Fruit fly (Drosophila melanogaster) whole organism, embryonic: ENCODE data around the gene xmas.

ENCODE experiments used
- B-H2 ChIP-seq: fragments of 200-800 bp; sonication (Bioruptor generic); optimal IDR thresholded peaks from 2 replicates; lab custom pipeline; 2018; ENCODE audit warnings: missing biosample characterization, mild to moderate bottlenecking, missing genetic modification characterization
- CG10366 ChIP-seq: fragments of 200-800 bp; sonication (Bioruptor generic); IDR thresholded peaks from 2 replicates; pipeline ENCODE4 v1.3.6; 2022; ENCODE audit warnings: missing biosample characterization, missing genetic modification characterization
- CG11398 ChIP-seq: fragments of 200-800 bp; sonication (Bioruptor generic); optimal IDR thresholded peaks from 2 replicates; lab custom pipeline; 2016; ENCODE audit warnings: missing biosample characterization, missing genetic modification characterization
- CG11560 ChIP-seq: fragments of 200-800 bp; sonication (Bioruptor generic); IDR thresholded peaks from 3 replicates; pipeline ENCODE4 v1.3.6; 2022; ENCODE audit warnings: missing biosample characterization, missing genetic modification characterization
- CG12659 ChIP-seq: fragments of 200-800 bp; sonication (Bioruptor generic); optimal IDR thresholded peaks from 3 replicates; lab custom pipeline; 2017; ENCODE audit warnings: mild to moderate bottlenecking, missing biosample characterization, missing genetic modification reagents, missing genetic modification characterization
- CG12769 ChIP-seq: fragments of 200-800 bp; sonication (Bioruptor generic); optimal IDR thresholded peaks from 2 replicates; lab custom pipeline; 2019; ENCODE audit warnings: missing biosample characterization, mild to moderate bottlenecking, missing genetic modification characterization, moderate library complexity
- CG14860 ChIP-seq: fragments of 200-800 bp; sonication (Bioruptor generic); IDR thresholded peaks from 3 replicates; pipeline ENCODE4 v1.3.6; 2022; ENCODE audit warnings: missing biosample characterization, missing genetic modification characterization; ENCODE audit not compliant: partially characterized antibody
- CG17359 ChIP-seq: fragments of 200-800 bp; sonication (Bioruptor generic); optimal IDR thresholded peaks from 3 replicates; lab custom pipeline; 2018; ENCODE audit warnings: missing biosample characterization, mild to moderate bottlenecking, missing genetic modification characterization, moderate library complexity
- CG17802 ChIP-seq: fragments of 200-800 bp; sonication (Bioruptor generic); optimal IDR thresholded peaks from 2 replicates; lab custom pipeline; 2018; ENCODE audit warnings: missing biosample characterization, mild to moderate bottlenecking, missing genetic modification characterization, moderate library complexity
- CG30403 ChIP-seq: fragments of 200-800 bp; sonication (Bioruptor generic); optimal IDR thresholded peaks from 3 replicates; lab custom pipeline; 2016; ENCODE audit warnings: missing biosample characterization, missing genetic modification characterization
- CG3726 ChIP-seq: fragments of 200-800 bp; sonication (Bioruptor generic); IDR thresholded peaks from 3 replicates; pipeline ENCODE4, ENCODE4 v1.3.6; 2022; ENCODE audit warnings: missing biosample characterization, missing genetic modification characterization
- CG42726 ChIP-seq: fragments of 200-800 bp; sonication (Bioruptor generic); IDR thresholded peaks from 2 replicates; pipeline ENCODE4 v1.3.6; 2022; ENCODE audit warnings: missing biosample characterization, missing genetic modification characterization; ENCODE audit not compliant: partially characterized antibody
- CG4328 ChIP-seq: fragments of 200-800 bp; sonication (Bioruptor generic); optimal IDR thresholded peaks from 3 replicates; lab custom pipeline; 2017; ENCODE audit warnings: missing biosample characterization, missing genetic modification reagents, missing genetic modification characterization
- CG4617 ChIP-seq: fragments of 200-800 bp; sonication (Bioruptor generic); optimal IDR thresholded peaks from 3 replicates; lab custom pipeline; 2016; ENCODE audit warnings: missing biosample characterization, missing genetic modification characterization, borderline replicate concordance
- CG5953 ChIP-seq: fragments of 200-800 bp; sonication (Bioruptor generic); IDR thresholded peaks from 2 replicates; pipeline ENCODE4 v1.3.6; 2022; ENCODE audit warnings: missing biosample characterization, missing genetic modification characterization
- CG7928 ChIP-seq: fragments of 200-800 bp; sonication (Bioruptor generic); optimal IDR thresholded peaks from 2 replicates; lab custom pipeline; 2017; ENCODE audit warnings: missing biosample characterization, mild to moderate bottlenecking, missing genetic modification characterization
- CG8388 ChIP-seq: fragments of 200-800 bp; sonication (Bioruptor generic); optimal IDR thresholded peaks from 2 replicates; lab custom pipeline; 2019; ENCODE audit warnings: missing biosample characterization, mild to moderate bottlenecking, missing genetic modification characterization, moderate library complexity
- CG8478 ChIP-seq: fragments of >200 bp; optimal IDR thresholded peaks from 2 replicates; lab custom pipeline; 2018
- CG9727 ChIP-seq: fragments of 200-800 bp; sonication (Bioruptor generic); optimal IDR thresholded peaks from 3 replicates; lab custom pipeline; 2017; ENCODE audit warnings: missing biosample characterization, mild to moderate bottlenecking, missing genetic modification characterization
- CG9932 ChIP-seq: fragments of 200-800 bp; sonication (Bioruptor generic); IDR thresholded peaks from 2 replicates; pipeline ENCODE4 v1.3.6; 2022; ENCODE audit warnings: missing biosample characterization, missing genetic modification characterization
- CHES-1-like ChIP-seq: fragments of 200-800 bp; sonication (Bioruptor generic); optimal IDR thresholded peaks from 2 replicates; lab custom pipeline; 2016; ENCODE audit warnings: missing biosample characterization, missing genetic modification characterization
- CoRest ChIP-seq: fragments of 200-800 bp; sonication (Bioruptor generic); optimal IDR thresholded peaks from 3 replicates; lab custom pipeline; 2018; ENCODE audit warnings: missing biosample characterization, mild to moderate bottlenecking, missing genetic modification characterization, moderate library complexity
- Deaf1 ChIP-seq: fragments of 200-800 bp; optimal IDR thresholded peaks from 3 replicates; lab custom pipeline; 2019; ENCODE audit warnings: missing biosample characterization, mild to moderate bottlenecking, missing genetic modification characterization, moderate library complexity
- Fer1 ChIP-seq: fragments of 200-800 bp; sonication (Bioruptor generic); optimal IDR thresholded peaks from 2 replicates; lab custom pipeline; 2017; ENCODE audit warnings: missing biosample characterization, mild to moderate bottlenecking, missing genetic modification characterization
- Fer3 ChIP-seq: fragments of 200-800 bp; sonication (Bioruptor generic); optimal IDR thresholded peaks from 2 replicates; lab custom pipeline; 2018; ENCODE audit warnings: missing biosample characterization, mild to moderate bottlenecking, missing genetic modification characterization, moderate library complexity
- Gsc ChIP-seq: fragments of 200-800 bp; sonication (Bioruptor generic); IDR thresholded peaks from 2 replicates; pipeline ENCODE4 v1.3.6; 2022; ENCODE audit warnings: missing biosample characterization, missing genetic modification characterization
- HLH54F ChIP-seq: fragments of 200-800 bp; sonication (Bioruptor generic); optimal IDR thresholded peaks from 3 replicates; lab custom pipeline; 2016; ENCODE audit warnings: missing biosample characterization, missing genetic modification characterization
- Hr78 ChIP-seq, 2 experiments: fragments of 200-800 bp in 1 of 2; fragments of >200 bp in 1 of 2; sonication (Bioruptor generic) in 1 of 2; optimal IDR thresholded peaks; 2 replicates each; lab custom pipeline; 2017 to 2019; ENCODE audit warnings: missing biosample characterization in 2 of 2, missing genetic modification characterization in 2 of 2, mild to moderate bottlenecking in 1 of 2, moderate library complexity in 1 of 2
- Mad ChIP-seq: fragments of 200-800 bp; sonication (Bioruptor generic); optimal IDR thresholded peaks from 2 replicates; lab custom pipeline; 2016; ENCODE audit warnings: missing biosample characterization, missing genetic modification characterization
- Pdp1 ChIP-seq, 2 experiments: fragments of 200-800 bp; sonication (Bioruptor generic); optimal IDR thresholded peaks; 3 replicates each; lab custom pipeline; 2016; ENCODE audit warnings: missing biosample characterization in 2 of 2, missing genetic modification characterization in 2 of 2, mild to moderate bottlenecking in 1 of 2, moderate library complexity in 1 of 2
- Sox102F ChIP-seq: fragments of 200-800 bp; sonication (Bioruptor generic); optimal IDR thresholded peaks from 2 replicates; lab custom pipeline; 2018; ENCODE audit warnings: missing biosample characterization, mild to moderate bottlenecking, missing genetic modification characterization, moderate library complexity
- Xrp1 ChIP-seq: fragments of 200-800 bp; sonication (Bioruptor generic); IDR thresholded peaks from 2 replicates; pipeline ENCODE4 v1.3.6; 2022; ENCODE audit warnings: missing biosample characterization, missing genetic modification characterization
- az2 ChIP-seq: fragments of 200-800 bp; sonication (Bioruptor generic); optimal IDR thresholded peaks from 3 replicates; lab custom pipeline; 2016; ENCODE audit warnings: missing biosample characterization, missing genetic modification characterization
- dmrt99B ChIP-seq: fragments of 200-800 bp; sonication (Bioruptor generic); optimal IDR thresholded peaks from 2 replicates; lab custom pipeline; 2018; ENCODE audit warnings: missing biosample characterization, mild to moderate bottlenecking, missing genetic modification characterization, moderate library complexity
- dysf ChIP-seq: fragments of 200-800 bp; sonication (Bioruptor generic); IDR thresholded peaks from 3 replicates; pipeline ENCODE4 v1.3.6; 2022; ENCODE audit warnings: missing biosample characterization, missing genetic modification characterization
- eyg ChIP-seq: fragments of 200-800 bp; sonication (Bioruptor generic); optimal IDR thresholded peaks from 3 replicates; lab custom pipeline; 2016; ENCODE audit warnings: missing biosample characterization, missing genetic modification characterization
- grau ChIP-seq: fragments of 200-800 bp; optimal IDR thresholded peaks from 3 replicates; lab custom pipeline; 2019; ENCODE audit warnings: missing biosample characterization, mild to moderate bottlenecking, missing genetic modification characterization, moderate library complexity
- lmd ChIP-seq: fragments of 200-800 bp; sonication (Bioruptor generic); IDR thresholded peaks from 2 replicates; pipeline ENCODE4 v1.3.6; 2022; ENCODE audit warnings: missing biosample characterization, missing genetic modification characterization
- luna ChIP-seq: fragments of 200-800 bp; sonication (Bioruptor generic); optimal IDR thresholded peaks from 2 replicates; lab custom pipeline; 2016; ENCODE audit warnings: missing biosample characterization, missing genetic modification characterization
- nau ChIP-seq: fragments of 200-800 bp; sonication (Bioruptor generic); optimal IDR thresholded peaks from 3 replicates; lab custom pipeline; 2017; ENCODE audit warnings: missing biosample characterization, mild to moderate bottlenecking, missing genetic modification characterization, missing genetic modification reagents
- nmo ChIP-seq: fragments of 200-800 bp; sonication (Bioruptor generic); optimal IDR thresholded peaks from 2 replicates; lab custom pipeline; 2018; ENCODE audit warnings: missing biosample characterization, mild to moderate bottlenecking, missing genetic modification characterization, moderate library complexity
- pan ChIP-seq, 4 experiments: fragments of >200 bp in 3 of 4; fragments of 200-800 bp in 1 of 4; sonication (Bioruptor generic) in 1 of 4; optimal IDR thresholded peaks in 3 of 4; IDR thresholded peaks in 1 of 4; 2 replicates each; pipeline versions ENCODE4 v1.3.6 to Lab custom; 2017 to 2022; ENCODE audit warnings: missing biosample characterization in 2 of 4, missing genetic modification characterization in 2 of 4, mixed read lengths in 1 of 4
- sima ChIP-seq: fragments of 200-800 bp; sonication (Bioruptor generic); optimal IDR thresholded peaks from 2 replicates; lab custom pipeline; 2016; ENCODE audit warnings: missing biosample characterization, missing genetic modification characterization
- twi ChIP-seq: fragments of 200-800 bp; optimal IDR thresholded peaks from 2 replicates; lab custom pipeline; 2019; ENCODE audit warnings: missing biosample characterization, mild to moderate bottlenecking, missing genetic modification characterization, moderate library complexity
- zen2 ChIP-seq: fragments of 200-800 bp; sonication (Bioruptor generic); IDR thresholded peaks from 3 replicates; pipeline ENCODE4 v1.3.6; 2022; ENCODE audit warnings: missing biosample characterization, missing genetic modification characterization; ENCODE audit not compliant: partially characterized antibody
- zfh1 ChIP-seq: fragments of 200-800 bp; sonication (Bioruptor generic); IDR thresholded peaks from 3 replicates; pipeline ENCODE4 v1.3.6; 2022; ENCODE audit warnings: missing biosample characterization, missing genetic modification characterization
- zfh2 ChIP-seq: fragments of 200-800 bp; sonication (Bioruptor generic); optimal IDR thresholded peaks from 2 replicates; lab custom pipeline; 2016; ENCODE audit warnings: missing biosample characterization, missing genetic modification characterization

Gene xmas

DNA sequence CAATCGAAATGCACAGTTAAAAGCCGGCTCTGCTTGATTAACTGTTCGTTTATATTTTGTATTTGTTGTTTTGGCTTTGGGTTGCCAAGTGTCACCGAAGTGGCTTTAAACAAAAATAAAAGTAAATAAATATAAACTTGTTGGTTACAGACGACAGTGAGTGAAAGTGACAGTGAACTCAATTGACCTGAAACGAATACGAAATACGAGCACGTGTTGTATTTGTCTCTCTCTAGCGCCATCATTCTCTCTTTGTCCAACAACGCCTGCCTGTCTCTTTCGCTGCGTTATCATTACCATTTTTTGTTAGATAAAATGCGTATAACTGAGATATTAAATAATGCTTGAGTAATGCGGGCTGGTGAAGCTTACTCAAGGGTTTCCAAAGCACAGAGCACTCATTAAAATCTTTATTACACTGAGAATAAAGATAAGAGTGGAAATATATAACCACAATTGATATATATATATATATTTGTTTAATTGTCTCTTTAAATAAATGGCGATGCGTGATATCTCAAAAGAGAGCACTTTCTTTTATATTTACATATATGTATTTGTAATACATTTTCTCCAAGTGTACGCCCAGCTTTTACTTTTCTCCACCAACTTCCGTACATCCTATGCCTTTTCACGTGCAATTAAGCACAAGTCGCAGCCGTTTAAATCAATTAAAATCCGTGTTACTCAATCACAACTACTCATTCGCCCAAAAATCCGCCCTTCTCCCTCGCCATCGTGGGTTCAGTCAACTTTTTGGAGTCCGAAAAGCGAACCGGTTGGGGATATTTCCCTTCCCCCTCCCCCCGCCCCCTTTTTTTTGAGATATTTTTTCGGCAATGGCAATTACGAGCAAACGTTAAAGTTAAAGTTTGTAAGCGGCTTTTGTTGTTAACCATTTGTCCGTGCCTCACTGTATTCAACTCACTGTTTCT is 22.4 kb upstream of the xmas start (continued):
- TF ChIP-seq zfh1 (GFP tag; lab: Robert Waterston, UW) (0 out of 3 replicates have a peak, but pooled peaks have one; percentile 15), B-H2 (GFP tag; lab: Kevin White, UChicago) (no peak), zen2 (GFP tag; lab: Robert Waterston, UW) (no peak), zfh2 (GFP tag; lab: Kevin White, UChicago) (no peak), CG4617 (GFP tag; lab: Kevin White, UChicago) (no peak), az2 (peak; percentile 5), CG17359 (peak; percentile 55), CG17802 (no peak), Hr78 (GFP tag; optimal IDR thresholded peaks at IDR 0.05; lab: Kevin White, UChicago) (peak in 1 of 2 experiments; percentile 52), grau (tag; lab: Kevin White, UChicago) (peak; percentile 38), lmd (GFP tag; lab: Robert Waterston, UW) (peak; percentile 24; the same call in 1 of the 2 replicates), HLH54F (no peak), CG42726 (GFP tag; lab: Robert Waterston, UW) (no peak), CG11560 (no peak), CG9727 (GFP tag; lab: Kevin White, UChicago) (peak; percentile 37), Sox102F (GFP tag; lab: Kevin White, UChicago) (peak; percentile 48), sima (GFP tag; lab: Kevin White, UChicago) (no peak), CG30403 (GFP tag; lab: Kevin White, UChicago) (no peak), CG7928 (no peak), pan (optimal IDR thresholded peaks at IDR 0.05; lab: Kevin White, UChicago) (no peak), pan (GFP tag; optimal IDR thresholded peaks at IDR 0.05 in 1 of 2, IDR thresholded peaks at IDR 0.05 in 1 of 2) (no peak), CG8388 (peak; percentile 22), CoRest (tag; lab: Kevin White, UChicago) (peak; percentile 18), Gsc (no peak), CG3726 (GFP tag; lab: Robert Waterston, UW) (0 out of 3 replicates have a peak, but pooled peaks have one; percentile 28), CG12769 (tag; lab: Kevin White, UChicago) (peak; percentile 4), CG11398 (GFP tag; lab: Kevin White, UChicago) (no peak), dmrt99B (peak; percentile 47), Deaf1 (tag; lab: Kevin White, UChicago) (no peak), nau (GFP tag; lab: Kevin White, UChicago) (no peak), Xrp1 (GFP tag; lab: Robert Waterston, UW) (peak; percentile 45; the same call in 1 of the 2 replicates), CG5953 (GFP tag; lab: Robert Waterston, UW) (no peak), dysf (GFP tag; lab: Robert Waterston, UW) (0 out of 3 replicates have a peak, but pooled peaks have one; percentile 10), nmo (peak; percentile 34), CG9932 (GFP tag; lab: Robert Waterston, UW) (no peak), CG4328 (GFP tag; lab: Kevin White, UChicago) (no peak), Pdp1 (GFP tag; optimal IDR thresholded peaks at IDR 0.05; lab: Kevin White, UChicago) (peak in 1 of 2 experiments; percentile 7), CG14860 (GFP tag; lab: Robert Waterston, UW) (no peak), CG12659 (GFP tag; lab: Kevin White, UChicago) (peak; percentile 0), eyg (GFP tag; lab: Kevin White, UChicago) (no peak), twi (tag; lab: Kevin White, UChicago) (no peak), luna (GFP tag; lab: Kevin White, UChicago) (no peak), Fer1 (GFP tag; lab: Kevin White, UChicago) (no peak), CG10366 (0 out of 2 replicates have a peak, but pooled peaks have one; percentile 7), CHES-1-like (GFP tag; lab: Kevin White, UChicago) (no peak), CG8478 (lab: Kevin White, UChicago) (no peak), Fer3 (tag; lab: Kevin White, UChicago) (peak; percentile 23), Mad (GFP tag; lab: Kevin White, UChicago) (no peak)
